Fruit fly (Drosophila melanogaster) S2 (cell line): ENCODE measurements around the gene CG5665.

Experiments
- CG8478 ChIP-seq: fragments of >200 bp; optimal IDR thresholded peaks from 2 replicates; lab custom pipeline; 2018
- CTCF ChIP-seq, 2 experiments: fragments of >200 bp; optimal IDR thresholded peaks; 2 replicates each; lab custom pipeline; 2018

The CG5665 gene

dm6 chr3L:20358212-20358611 is at the start of gene CG5665:
Gene CG5665 (plus strand): TSS chr3L:20358512.
- TF ChIP-seq CTCF (optimal IDR thresholded peaks at IDR 0.05; lab: Kevin White, UChicago) (no peak), CG8478 (lab: Kevin White, UChicago) (no peak)

dm6 chr3L:20309354-20309753 is 49.0 kb upstream of the CG5665 start, which contains the start of gene polo:
Gene polo (plus strand): TSS chr3L:20309654.
- TF ChIP-seq CTCF (optimal IDR thresholded peaks at IDR 0.05; lab: Kevin White, UChicago) (no peak), CG8478 (lab: Kevin White, UChicago) (no peak)

- TF ChIP-seq CG8478 (lab: Kevin White, UChicago) = no peak
- peak; percentile 38 to 43 for TF ChIP-seq CTCF (optimal IDR thresholded peaks at IDR 0.05; lab: Kevin White, UChicago)
These were observed 48.3 kb upstream of the CG5665 start for dm6 chr3L:20309758-20310733.

- peak; percentile 54 to 59 for TF ChIP-seq CTCF (optimal IDR thresholded peaks at IDR 0.05; lab: Kevin White, UChicago)
- TF ChIP-seq CG8478 (lab: Kevin White, UChicago) = no peak
These were observed 44.8 kb upstream of the CG5665 start, which contains the start of gene alphaSnap for dm6 chr3L:20313469-20313868. Gene alphaSnap (plus strand): TSS chr3L:20313632.

- TF ChIP-seq CG8478 (lab: Kevin White, UChicago) (no peak), CTCF (optimal IDR thresholded peaks at IDR 0.05; lab: Kevin White, UChicago) (no peak)
These were observed 41.2 kb upstream of the CG5665 start, which contains the start of gene Spn77Ba for dm6 chr3L:20316956-20317589. Gene Spn77Ba (plus strand): TSS chr3L:20317190.

- no peak for TF ChIP-seq CG8478 (lab: Kevin White, UChicago)
- no peak for TF ChIP-seq CTCF (optimal IDR thresholded peaks at IDR 0.05; lab: Kevin White, UChicago)
These were observed 40.6 kb upstream of the CG5665 start for dm6 chr3L:20317751-20318150.

- TF ChIP-seq CTCF (optimal IDR thresholded peaks at IDR 0.05; lab: Kevin White, UChicago) (peak; percentile 50 to 78), CG8478 (lab: Kevin White, UChicago) (no peak)
These were observed 38.3 kb upstream of the CG5665 start for dm6 chr3L:20320044-20320443.

- TF ChIP-seq CTCF (optimal IDR thresholded peaks at IDR 0.05; lab: Kevin White, UChicago) (no peak), CG8478 (lab: Kevin White, UChicago) (no peak)
These were observed 37.7 kb upstream of the CG5665 start, which contains the start of gene Spn77Bb for dm6 chr3L:20320652-20321051. Gene Spn77Bb (plus strand): TSS chr3L:20320952.

dm6 chr3L:20342334-20342733 is 16.0 kb upstream of the CG5665 start, which contains the start of gene Spn77Bc:
Gene Spn77Bc (plus strand): TSS chr3L:20342634.
- TF ChIP-seq CTCF (optimal IDR thresholded peaks at IDR 0.05; lab: Kevin White, UChicago) (no peak), CG8478 (lab: Kevin White, UChicago) (no peak)

- TF ChIP-seq CG8478 (lab: Kevin White, UChicago) (no peak), CTCF (optimal IDR thresholded peaks at IDR 0.05; lab: Kevin White, UChicago) (no peak)
These were observed 10.3 kb upstream of the CG5665 start, which contains the start of the genes Rbbp5 and eRF1 for dm6 chr3L:20347762-20348580. Gene Rbbp5 (minus strand): TSS chr3L:20347942. Gene eRF1 (plus strand): TSS chr3L:20348355.

dm6 chr3L:20348581-20349093 is 9.7 kb upstream of the CG5665 start:
- TF ChIP-seq CTCF (optimal IDR thresholded peaks at IDR 0.05; lab: Kevin White, UChicago) (no peak), CG8478 (lab: Kevin White, UChicago) (no peak)

- TF ChIP-seq CG8478 (lab: Kevin White, UChicago) = no peak
- no peak for TF ChIP-seq CTCF (optimal IDR thresholded peaks at IDR 0.05; lab: Kevin White, UChicago)
These were observed 8.9 kb upstream of the CG5665 start for dm6 chr3L:20349333-20349924.

dm6 chr3L:20353149-20353548 is 5.2 kb upstream of the CG5665 start, which contains the start of gene CG5618:
Gene CG5618 (plus strand): TSS chr3L:20353449.
- TF ChIP-seq CG8478 (lab: Kevin White, UChicago) (no peak), CTCF (optimal IDR thresholded peaks at IDR 0.05; lab: Kevin White, UChicago) (no peak)
